Worm (Caenorhabditis elegans): ENCODE results near the gene T08G5.1.

Gene T08G5.1

DNA sequence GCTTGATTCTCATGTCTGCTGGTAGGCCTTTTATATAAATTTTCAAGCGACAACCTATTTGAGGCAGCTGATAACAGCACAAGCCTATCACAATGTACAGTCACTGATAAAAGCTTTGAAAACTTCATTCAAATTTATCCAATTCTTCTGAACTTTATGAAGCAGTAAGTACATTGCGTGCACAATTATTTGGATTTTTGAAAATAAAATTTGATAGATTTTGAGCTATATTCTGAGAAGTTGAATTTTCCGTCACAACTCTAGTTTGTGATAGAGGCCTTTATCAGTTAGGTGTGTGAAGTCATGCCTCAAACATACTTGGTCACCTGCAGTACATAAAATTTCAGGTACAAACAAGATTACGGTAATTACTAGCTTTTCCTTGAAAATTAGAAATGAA lies at the start of gene T08G5.1, which contains the start of gene mtl-2:
T08G5.1 (plus strand) TSS at position 127 of the 400 bp plus-strand sequence.
mtl-2 (minus strand) TSS at position 34 of the 400 bp plus-strand sequence.
- TF ChIP-seq scrt-1 (GFP tag; IDR thresholded peaks at IDR 0.05), result no peak
- TF ChIP-seq tra-4 (tag; optimal IDR thresholded peaks at IDR 0.05), result no peak
- TF ChIP-seq ceh-36 (tag; optimal IDR thresholded peaks at IDR 0.05), result no peak
- TF ChIP-seq hmbx-1 (tag; optimal IDR thresholded peaks at IDR 0.05), result no peak
- TF ChIP-seq F13C5.2 (tag; optimal IDR thresholded peaks at IDR 0.05), result no peak
- no peak for TF ChIP-seq ets-7 (tag; optimal IDR thresholded peaks at IDR 0.05)
- no peak for TF ChIP-seq ceh-13 (GFP tag; optimal IDR thresholded peaks at IDR 0.05)
- no peak for TF ChIP-seq tbx-37 (GFP tag; conservative IDR thresholded peaks at IDR 0.05)
- no peak for TF ChIP-seq B0310.2 (tag; optimal IDR thresholded peaks at IDR 0.05)

DNA sequence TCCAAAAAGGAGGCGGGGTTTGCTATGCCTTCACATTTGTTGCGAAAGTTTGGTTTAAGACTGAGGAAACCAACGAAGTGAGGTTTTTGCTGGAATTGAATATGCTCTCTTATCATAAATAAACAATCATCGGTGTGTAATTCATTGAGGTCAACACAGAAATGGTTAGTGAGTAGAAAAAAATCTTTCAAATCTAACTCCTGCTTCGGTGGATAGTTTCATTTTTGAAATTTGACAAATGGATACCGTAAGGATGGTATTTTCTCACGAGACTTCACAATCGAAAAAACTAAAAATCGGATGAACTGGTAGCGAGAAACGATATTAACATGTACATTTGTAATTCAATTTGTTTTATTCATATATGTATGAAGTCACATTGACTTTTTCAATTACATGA lies 37.8 kb upstream of the T08G5.1 start, which contains the start of gene eol-1:
eol-1 (minus strand) TSS at position 101 of the 400 bp plus-strand sequence.
- no peak for TF ChIP-seq B0310.2 (tag; optimal IDR thresholded peaks at IDR 0.05)
- TF ChIP-seq ets-7 (tag; optimal IDR thresholded peaks at IDR 0.05), result no peak
- no peak for TF ChIP-seq scrt-1 (GFP tag; IDR thresholded peaks at IDR 0.05)
- no peak for TF ChIP-seq flt-1 (GFP tag; IDR thresholded peaks at IDR 0.05)
- TF ChIP-seq tbx-11 (GFP tag; IDR thresholded peaks at IDR 0.05), result no peak
- no peak for TF ChIP-seq hnd-1 (tag; optimal IDR thresholded peaks at IDR 0.05)

- TF ChIP-seq tbx-11 (GFP tag; IDR thresholded peaks at IDR 0.05) (no peak), ceh-36 (tag; optimal IDR thresholded peaks at IDR 0.05) (no peak), flt-1 (GFP tag; IDR thresholded peaks at IDR 0.05) (no peak), scrt-1 (GFP tag; IDR thresholded peaks at IDR 0.05) (no peak), pes-1 (GFP tag; IDR thresholded peaks at IDR 0.05) (no peak), B0310.2 (tag; optimal IDR thresholded peaks at IDR 0.05) (no peak), ceh-13 (GFP tag; optimal IDR thresholded peaks at IDR 0.05) (no peak), aly-1 (tag; optimal IDR thresholded peaks at IDR 0.05) (no peak), F13C5.2 (tag; optimal IDR thresholded peaks at IDR 0.05) (no peak), tra-4 (tag; optimal IDR thresholded peaks at IDR 0.05) (no peak)
Observed at ce11 chrV:13981677-13982076, 36.9 kb upstream of the T08G5.1 start.

ce11 chrV:13984828-13985227 lies 33.7 kb upstream of the T08G5.1 start, which contains the start of gene end-1:
Gene end-1 (plus strand): TSS chrV:13985128.
- TF ChIP-seq ama-1 (optimal IDR thresholded peaks at IDR 0.05) (no peak), tra-4 (tag; optimal IDR thresholded peaks at IDR 0.05) (no peak), hnd-1 (tag; optimal IDR thresholded peaks at IDR 0.05) (no peak), tbx-11 (GFP tag; IDR thresholded peaks at IDR 0.05) (no peak), aly-1 (tag; optimal IDR thresholded peaks at IDR 0.05) (no peak), B0310.2 (tag; optimal IDR thresholded peaks at IDR 0.05) (no peak), scrt-1 (GFP tag; IDR thresholded peaks at IDR 0.05) (no peak), tbx-37 (GFP tag; conservative IDR thresholded peaks at IDR 0.05) (no peak)

ce11 chrV:13986823-13987222 lies 31.7 kb upstream of the T08G5.1 start:
- TF ChIP-seq hmg-4 (GFP tag; optimal IDR thresholded peaks at IDR 0.05) (no peak), scrt-1 (GFP tag; IDR thresholded peaks at IDR 0.05) (no peak), B0310.2 (tag; optimal IDR thresholded peaks at IDR 0.05) (no peak)

DNA sequence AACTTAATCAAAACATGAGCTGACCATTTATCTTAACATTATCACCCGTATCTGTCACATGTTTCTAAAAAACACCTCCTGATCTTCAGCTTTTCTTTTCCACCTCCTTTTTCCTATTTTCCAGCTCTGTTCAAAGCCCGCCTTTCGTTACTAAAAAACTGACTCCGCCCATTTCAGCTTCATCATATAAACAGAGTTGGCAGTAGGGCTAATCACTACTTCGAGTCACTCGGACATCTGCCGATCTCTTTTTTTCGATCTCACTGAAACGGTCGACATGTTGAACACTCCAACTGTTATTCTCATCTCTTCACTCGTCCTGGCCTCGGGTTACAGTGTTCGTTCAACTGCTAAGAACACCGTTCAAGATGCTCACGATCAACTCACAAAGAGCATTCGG lies 26.1 kb upstream of the T08G5.1 start, which contains the start of gene droe-4:
droe-4 (plus strand) TSS at position 172 of the 400 bp plus-strand sequence.
- TF ChIP-seq aly-1 (tag; optimal IDR thresholded peaks at IDR 0.05), result no peak
- no peak for TF ChIP-seq sea-1 (GFP tag; conservative IDR thresholded peaks at IDR 0.05)
- TF ChIP-seq tra-4 (tag; optimal IDR thresholded peaks at IDR 0.05), result no peak
- no peak for TF ChIP-seq tbx-11 (GFP tag; IDR thresholded peaks at IDR 0.05)
- TF ChIP-seq hnd-1 (tag; optimal IDR thresholded peaks at IDR 0.05), result no peak
- TF ChIP-seq pes-1 (GFP tag; IDR thresholded peaks at IDR 0.05), result no peak
- TF ChIP-seq hmg-4 (GFP tag; optimal IDR thresholded peaks at IDR 0.05), result no peak
- TF ChIP-seq scrt-1 (GFP tag; IDR thresholded peaks at IDR 0.05), result no peak
- TF ChIP-seq F13C5.2 (tag; optimal IDR thresholded peaks at IDR 0.05), result no peak
- TF ChIP-seq hmbx-1 (tag; optimal IDR thresholded peaks at IDR 0.05), result no peak
- TF ChIP-seq tbx-37 (GFP tag; conservative IDR thresholded peaks at IDR 0.05), result no peak
- TF ChIP-seq B0310.2 (tag; optimal IDR thresholded peaks at IDR 0.05), result no peak
- TF ChIP-seq flt-1 (GFP tag; IDR thresholded peaks at IDR 0.05), result no peak
- TF ChIP-seq ceh-36 (tag; optimal IDR thresholded peaks at IDR 0.05), result no peak
- no peak for TF ChIP-seq ceh-13 (GFP tag; optimal IDR thresholded peaks at IDR 0.05)
- TF ChIP-seq ets-7 (tag; optimal IDR thresholded peaks at IDR 0.05), result no peak
- no peak for TF ChIP-seq ama-1 (optimal IDR thresholded peaks at IDR 0.05)

DNA sequence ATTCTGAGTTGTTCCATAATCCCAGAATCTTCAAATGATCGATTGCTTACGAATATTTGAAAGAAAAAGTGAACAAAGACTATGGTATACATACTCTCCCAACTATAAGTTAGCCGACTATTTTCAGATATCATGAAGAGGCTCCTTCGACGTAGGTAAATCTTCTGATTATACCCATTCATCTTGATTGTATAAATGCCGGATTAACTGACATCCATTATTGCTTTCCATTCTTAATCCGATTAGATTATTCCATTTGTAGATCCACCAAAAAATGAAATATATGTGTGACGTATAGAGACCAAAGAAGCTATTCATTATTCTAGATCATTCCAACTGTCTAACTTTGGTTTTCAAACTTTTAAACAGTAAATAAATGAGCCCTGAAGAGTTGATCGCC lies 25.1 kb upstream of the T08G5.1 start:
- TF ChIP-seq ama-1 (optimal IDR thresholded peaks at IDR 0.05) (no peak), F13C5.2 (tag; optimal IDR thresholded peaks at IDR 0.05) (no peak), B0310.2 (tag; optimal IDR thresholded peaks at IDR 0.05) (no peak), ceh-13 (GFP tag; optimal IDR thresholded peaks at IDR 0.05) (no peak), hmbx-1 (tag; optimal IDR thresholded peaks at IDR 0.05) (no peak), tbx-11 (GFP tag; IDR thresholded peaks at IDR 0.05) (no peak), aly-1 (tag; optimal IDR thresholded peaks at IDR 0.05) (no peak), flt-1 (GFP tag; IDR thresholded peaks at IDR 0.05) (no peak), ceh-36 (tag; optimal IDR thresholded peaks at IDR 0.05) (no peak), scrt-1 (GFP tag; IDR thresholded peaks at IDR 0.05) (no peak), tbx-37 (GFP tag; conservative IDR thresholded peaks at IDR 0.05) (no peak), pes-1 (GFP tag; IDR thresholded peaks at IDR 0.05) (no peak), tra-4 (tag; optimal IDR thresholded peaks at IDR 0.05) (no peak), hnd-1 (tag; optimal IDR thresholded peaks at IDR 0.05) (no peak), sea-1 (GFP tag; conservative IDR thresholded peaks at IDR 0.05) (no peak), hmg-4 (GFP tag; optimal IDR thresholded peaks at IDR 0.05) (no peak), ets-7 (tag; optimal IDR thresholded peaks at IDR 0.05) (no peak)

ce11 chrV:14001929-14002328 lies 16.6 kb upstream of the T08G5.1 start:
- TF ChIP-seq tbx-37 (GFP tag; conservative IDR thresholded peaks at IDR 0.05) (no peak), tra-4 (tag; optimal IDR thresholded peaks at IDR 0.05) (no peak), sea-1 (GFP tag; conservative IDR thresholded peaks at IDR 0.05) (no peak), hmg-4 (GFP tag; optimal IDR thresholded peaks at IDR 0.05) (no peak), ets-7 (tag; optimal IDR thresholded peaks at IDR 0.05) (no peak), pes-1 (GFP tag; IDR thresholded peaks at IDR 0.05) (no peak), ceh-13 (GFP tag; optimal IDR thresholded peaks at IDR 0.05) (no peak), F13C5.2 (tag; optimal IDR thresholded peaks at IDR 0.05) (no peak), B0310.2 (tag; optimal IDR thresholded peaks at IDR 0.05) (no peak), ceh-36 (tag; optimal IDR thresholded peaks at IDR 0.05) (no peak), ama-1 (optimal IDR thresholded peaks at IDR 0.05) (no peak), scrt-1 (GFP tag; IDR thresholded peaks at IDR 0.05) (no peak), hnd-1 (tag; optimal IDR thresholded peaks at IDR 0.05) (no peak), flt-1 (GFP tag; IDR thresholded peaks at IDR 0.05) (no peak), tbx-11 (GFP tag; IDR thresholded peaks at IDR 0.05) (no peak), hmbx-1 (tag; optimal IDR thresholded peaks at IDR 0.05) (no peak), aly-1 (tag; optimal IDR thresholded peaks at IDR 0.05) (no peak)

Data from whole organism, early embryonic.